Fruit fly (Drosophila melanogaster) whole organism, embryonic: ENCODE data around the gene CG12948.

Experiments used
- Atf6 ChIP-seq: fragments of 200-800 bp; sonication (Bioruptor generic); IDR thresholded peaks from 2 replicates; pipeline ENCODE4 v1.3.6; 2022; ENCODE audit warnings: missing biosample characterization, missing genetic modification characterization
- CG10366 ChIP-seq: fragments of 200-800 bp; sonication (Bioruptor generic); IDR thresholded peaks from 2 replicates; pipeline ENCODE4 v1.3.6; 2022; ENCODE audit warnings: missing biosample characterization, missing genetic modification characterization
- CG10654 ChIP-seq: fragments of 200-800 bp; sonication (Bioruptor generic); optimal IDR thresholded peaks from 2 replicates; lab custom pipeline; 2016; ENCODE audit warnings: missing biosample characterization, missing genetic modification characterization
- CG11504 ChIP-seq: fragments of 200-800 bp; sonication (Bioruptor generic); optimal IDR thresholded peaks from 3 replicates; lab custom pipeline; 2019; ENCODE audit warnings: missing biosample characterization, mild to moderate bottlenecking, missing genetic modification characterization, moderate library complexity
- CG12155 ChIP-seq: fragments of 200-800 bp; sonication (Bioruptor generic); optimal IDR thresholded peaks from 3 replicates; lab custom pipeline; 2016; ENCODE audit warnings: missing biosample characterization, missing genetic modification characterization
- CG1233 ChIP-seq: fragments of 200-800 bp; sonication (Bioruptor generic); optimal IDR thresholded peaks from 4 replicates; lab custom pipeline; 2018; ENCODE audit warnings: missing biosample characterization, mild to moderate bottlenecking, missing genetic modification characterization
- CG13775 ChIP-seq: fragments of 200-800 bp; sonication (Bioruptor generic); optimal IDR thresholded peaks from 3 replicates; lab custom pipeline; 2017; ENCODE audit warnings: missing biosample characterization, mild to moderate bottlenecking, missing genetic modification characterization
- CG13894 ChIP-seq: fragments of 200-800 bp; sonication (Bioruptor generic); optimal IDR thresholded peaks from 3 replicates; lab custom pipeline; 2018; ENCODE audit warnings: missing biosample characterization, mild to moderate bottlenecking, missing genetic modification characterization, moderate library complexity
- CG14710 ChIP-seq: fragments of 200-800 bp; sonication (Bioruptor generic); optimal IDR thresholded peaks from 3 replicates; lab custom pipeline; 2019; ENCODE audit warnings: missing biosample characterization, mild to moderate bottlenecking, missing genetic modification characterization, moderate library complexity
- CG1529 ChIP-seq: fragments of 200-800 bp; sonication (Bioruptor generic); optimal IDR thresholded peaks from 3 replicates; lab custom pipeline; 2018; ENCODE audit warnings: missing biosample characterization, missing genetic modification characterization
- CG15514 ChIP-seq: fragments of 200-800 bp; sonication (Bioruptor generic); optimal IDR thresholded peaks from 3 replicates; lab custom pipeline; 2017; ENCODE audit warnings: missing biosample characterization, missing genetic modification characterization, mild to moderate bottlenecking, moderate library complexity, missing genetic modification reagents
- CG1603 ChIP-seq: fragments of 200-800 bp; sonication (Bioruptor generic); optimal IDR thresholded peaks from 2 replicates; lab custom pipeline; 2019; ENCODE audit warnings: missing biosample characterization, mild to moderate bottlenecking, missing genetic modification characterization, moderate library complexity
- CG16863 ChIP-seq: fragments of 200-800 bp; sonication (Bioruptor generic); optimal IDR thresholded peaks from 3 replicates; lab custom pipeline; 2016; ENCODE audit warnings: missing biosample characterization, missing genetic modification characterization
- CG17568 ChIP-seq: fragments of 200-800 bp; sonication (Bioruptor generic); optimal IDR thresholded peaks from 2 replicates; lab custom pipeline; 2018; ENCODE audit warnings: missing biosample characterization, mild to moderate bottlenecking, missing genetic modification characterization, moderate library complexity
- CG17612 ChIP-seq: fragments of 200-800 bp; sonication (Bioruptor generic); IDR thresholded peaks from 2 replicates; pipeline ENCODE4 v1.3.6; 2022; ENCODE audit warnings: missing biosample characterization, missing genetic modification characterization
- CG2889 ChIP-seq: fragments of 200-800 bp; sonication (Bioruptor generic); IDR thresholded peaks from 3 replicates; pipeline ENCODE4 v1.3.6; 2022; ENCODE audit warnings: missing biosample characterization, missing genetic modification characterization
- CG3163 ChIP-seq: fragments of 200-800 bp; sonication (Bioruptor generic); optimal IDR thresholded peaks from 3 replicates; lab custom pipeline; 2016; ENCODE audit warnings: missing biosample characterization, missing genetic modification characterization
- CG43689 ChIP-seq: fragments of 200-800 bp; sonication (Bioruptor generic); IDR thresholded peaks from 2 replicates; pipeline ENCODE4 v1.3.6; 2022; ENCODE audit warnings: missing biosample characterization, missing genetic modification characterization
- CG6175 ChIP-seq: fragments of 200-800 bp; sonication (Bioruptor generic); IDR thresholded peaks from 3 replicates; pipeline ENCODE4 v1.3.6; 2022; ENCODE audit warnings: missing biosample characterization, missing genetic modification characterization
- CG8281 ChIP-seq: fragments of 200-800 bp; sonication (Bioruptor generic); optimal IDR thresholded peaks from 2 replicates; lab custom pipeline; 2018; ENCODE audit warnings: missing biosample characterization, mild to moderate bottlenecking, missing genetic modification characterization, moderate library complexity
- CG9437 ChIP-seq: fragments of 200-800 bp; sonication (Bioruptor generic); optimal IDR thresholded peaks from 2 replicates; lab custom pipeline; 2018; ENCODE audit warnings: missing biosample characterization, mild to moderate bottlenecking, missing genetic modification characterization
- CG9817 ChIP-seq: fragments of 200-800 bp; sonication (Bioruptor generic); optimal IDR thresholded peaks from 2 replicates; lab custom pipeline; 2018; ENCODE audit warnings: missing biosample characterization, mild to moderate bottlenecking, missing genetic modification characterization, moderate library complexity
- Chrac-16 ChIP-seq: fragments of 200-800 bp; sonication (Bioruptor generic); optimal IDR thresholded peaks from 3 replicates; lab custom pipeline; 2016; ENCODE audit warnings: missing biosample characterization, missing genetic modification characterization
- CrebB ChIP-seq: fragments of 200-800 bp; sonication (Bioruptor generic); optimal IDR thresholded peaks from 3 replicates; lab custom pipeline; 2018; ENCODE audit warnings: missing biosample characterization, mild to moderate bottlenecking, missing genetic modification characterization
- D ChIP-seq, 2 experiments: fragments of 200-800 bp in 1 of 2; fragments of >200 bp in 1 of 2; sonication (Bioruptor generic) in 1 of 2; optimal IDR thresholded peaks; 2 replicates in 1 of 2; 3 replicates in 1 of 2; lab custom pipeline; 2017; ENCODE audit warnings: mild to moderate bottlenecking in 1 of 2, missing biosample characterization in 1 of 2, missing genetic modification characterization in 1 of 2, missing genetic modification reagents in 1 of 2
- Hr3 ChIP-seq: fragments of 200-800 bp; sonication (Bioruptor generic); optimal IDR thresholded peaks from 3 replicates; lab custom pipeline; 2016; ENCODE audit warnings: missing biosample characterization, missing genetic modification characterization
- Opbp ChIP-seq: fragments of 200-800 bp; sonication (Bioruptor generic); IDR thresholded peaks from 3 replicates; pipeline ENCODE4 v1.3.6; 2022; ENCODE audit warnings: missing biosample characterization, missing genetic modification characterization; ENCODE audit not compliant: partially characterized antibody
- Six4 ChIP-seq: fragments of 200-800 bp; sonication (Bioruptor generic); optimal IDR thresholded peaks from 2 replicates; lab custom pipeline; 2016; ENCODE audit warnings: missing biosample characterization, missing genetic modification characterization
- Sox100B ChIP-seq: fragments of 200-800 bp; sonication (Bioruptor generic); optimal IDR thresholded peaks from 3 replicates; lab custom pipeline; 2018; ENCODE audit warnings: missing biosample characterization, mild to moderate bottlenecking, missing genetic modification characterization
- Sry-δ ChIP-seq: fragments of 200-800 bp; sonication (Bioruptor generic); optimal IDR thresholded peaks from 2 replicates; lab custom pipeline; 2016; ENCODE audit warnings: missing biosample characterization, missing genetic modification characterization
- amos ChIP-seq: fragments of 200-800 bp; sonication (Bioruptor generic); IDR thresholded peaks from 2 replicates; pipeline ENCODE4 v1.3.6; 2022; ENCODE audit warnings: missing biosample characterization, missing genetic modification characterization; ENCODE audit not compliant: partially characterized antibody
- ase ChIP-seq: fragments of 200-800 bp; sonication (Bioruptor generic); IDR thresholded peaks from 3 replicates; pipeline ENCODE4 v1.3.6; 2022; ENCODE audit warnings: missing biosample characterization, missing genetic modification characterization
- croc ChIP-seq: fragments of 200-800 bp; sonication (Bioruptor generic); conservative IDR thresholded peaks from 3 replicates; pipeline ENCODE4 v1.3.6; 2022; ENCODE audit warnings: missing biosample characterization, missing genetic modification characterization
- fd64A ChIP-seq: fragments of 200-800 bp; sonication (Bioruptor generic); optimal IDR thresholded peaks from 3 replicates; lab custom pipeline; 2018; ENCODE audit warnings: missing biosample characterization, mild to moderate bottlenecking, missing genetic modification characterization
- fru ChIP-seq: fragments of >200 bp; optimal IDR thresholded peaks from 2 replicates; lab custom pipeline; 2017
- ftz-f1 ChIP-seq: fragments of 200-800 bp; sonication (Bioruptor generic); optimal IDR thresholded peaks from 2 replicates; lab custom pipeline; 2016; ENCODE audit warnings: missing biosample characterization, missing genetic modification characterization
- gce ChIP-seq: fragments of 200-800 bp; sonication (Bioruptor generic); IDR thresholded peaks from 3 replicates; pipeline ENCODE4 v1.3.6; 2022; ENCODE audit warnings: missing biosample characterization, missing genetic modification characterization
- gcm2 ChIP-seq: fragments of 200-800 bp; sonication (Bioruptor generic); optimal IDR thresholded peaks from 2 replicates; lab custom pipeline; 2016; ENCODE audit warnings: missing biosample characterization, missing genetic modification characterization
- gfzf ChIP-seq: fragments of 200-800 bp; sonication (Bioruptor generic); optimal IDR thresholded peaks from 2 replicates; lab custom pipeline; 2016; ENCODE audit warnings: missing biosample characterization, mild to moderate bottlenecking, missing genetic modification characterization, moderate library complexity
- lmd ChIP-seq: fragments of 200-800 bp; sonication (Bioruptor generic); IDR thresholded peaks from 2 replicates; pipeline ENCODE4 v1.3.6; 2022; ENCODE audit warnings: missing biosample characterization, missing genetic modification characterization
- lola ChIP-seq, 3 experiments: fragments of >200 bp in 2 of 3; fragments of 200-800 bp in 1 of 3; sonication (Bioruptor generic) in 1 of 3; optimal IDR thresholded peaks; 2 replicates each; lab custom pipeline; 2017 to 2019; ENCODE audit warnings: missing biosample characterization in 3 of 3, missing genetic modification characterization in 3 of 3, mild to moderate bottlenecking in 1 of 3, moderate library complexity in 1 of 3
- maf-S ChIP-seq: fragments of 200-800 bp; sonication (Bioruptor generic); optimal IDR thresholded peaks from 2 replicates; lab custom pipeline; 2016; ENCODE audit warnings: missing biosample characterization, missing genetic modification characterization
- pan ChIP-seq, 4 experiments: fragments of >200 bp in 3 of 4; fragments of 200-800 bp in 1 of 4; sonication (Bioruptor generic) in 1 of 4; optimal IDR thresholded peaks in 3 of 4; IDR thresholded peaks in 1 of 4; 2 replicates each; pipeline versions ENCODE4 v1.3.6 to Lab custom; 2017 to 2022; ENCODE audit warnings: missing biosample characterization in 2 of 4, missing genetic modification characterization in 2 of 4, mixed read lengths in 1 of 4
- pb ChIP-seq: fragments of 200-800 bp; sonication (Bioruptor generic); optimal IDR thresholded peaks from 3 replicates; lab custom pipeline; 2016; ENCODE audit warnings: missing biosample characterization, missing genetic modification characterization
- peb ChIP-seq: fragments of 200-800 bp; sonication (Bioruptor generic); IDR thresholded peaks from 2 replicates; pipeline ENCODE4 v1.3.6; 2022; ENCODE audit warnings: missing biosample characterization, missing genetic modification characterization
- ranshi ChIP-seq: fragments of 200-800 bp; sonication (Bioruptor generic); IDR thresholded peaks from 2 replicates; pipeline ENCODE4 v1.3.6; 2022; ENCODE audit warnings: missing biosample characterization, missing genetic modification characterization
- row ChIP-seq: fragments of 200-800 bp; sonication (Bioruptor generic); IDR thresholded peaks from 3 replicates; pipeline ENCODE4 v1.3.6; 2022; ENCODE audit warnings: missing biosample characterization, missing genetic modification characterization
- stc ChIP-seq: fragments of 200-800 bp; sonication (Bioruptor generic); IDR thresholded peaks from 2 replicates; pipeline ENCODE4 v1.3.6; 2022; ENCODE audit warnings: missing biosample characterization, missing genetic modification characterization
- twi ChIP-seq: fragments of 200-800 bp; optimal IDR thresholded peaks from 2 replicates; lab custom pipeline; 2019; ENCODE audit warnings: missing biosample characterization, mild to moderate bottlenecking, missing genetic modification characterization, moderate library complexity

Gene CG12948

dm6 chr3R:9784341-9785062 is 37.0 kb upstream of the CG12948 start, which contains the start of the genes MtnA and CG8500 (continued):
- TF ChIP-seq CrebB (tag; lab: Kevin White, UChicago) (no peak), CG10654 (GFP tag; lab: Kevin White, UChicago) (no peak), Sox100B (no peak), CG14710 (no peak), amos (peak; percentile 44; the same call in 1 of the 2 replicates), twi (tag; lab: Kevin White, UChicago) (no peak), croc (no peak), Chrac-16 (no peak), CG2889 (no peak), CG10366 (GFP tag; lab: Robert Waterston, UW) (no peak), CG1603 (no peak), Six4 (no peak), peb (GFP tag; lab: Robert Waterston, UW) (no peak), Sry-δ (GFP tag; lab: Kevin White, UChicago) (no peak), maf-S (no peak), CG1529 (GFP tag; lab: Kevin White, UChicago) (no peak), CG3163 (GFP tag; lab: Kevin White, UChicago) (no peak), ranshi (no peak), CG8281 (tag; lab: Kevin White, UChicago) (no peak), CG15514 (GFP tag; lab: Kevin White, UChicago) (peak; percentile 96), CG17568 (GFP tag; lab: Kevin White, UChicago) (no peak), CG12155 (GFP tag; lab: Kevin White, UChicago) (peak; percentile 20), CG9817 (no peak), stc (GFP tag; lab: Robert Waterston, UW) (0 out of 2 replicates have a peak, but pooled peaks have one; percentile 16), CG13775 (GFP tag; lab: Kevin White, UChicago) (no peak), CG43689 (GFP tag; lab: Robert Waterston, UW) (no peak), CG6175 (GFP tag; lab: Robert Waterston, UW) (peak; percentile 78; the same call in 2 of the 3 replicates), lola (GFP tag; optimal IDR thresholded peaks at IDR 0.05; lab: Kevin White, UChicago) (no peak), row (GFP tag; lab: Robert Waterston, UW) (no peak), CG1233 (GFP tag; lab: Kevin White, UChicago) (no peak), ase (GFP tag; lab: Robert Waterston, UW) (no peak), CG9437 (GFP tag; lab: Kevin White, UChicago) (no peak), CG16863 (GFP tag; lab: Kevin White, UChicago) (no peak), gfzf (GFP tag; lab: Kevin White, UChicago) (no peak), CG13894 (peak; percentile 26), Atf6 (no peak), Hr3 (GFP tag; lab: Kevin White, UChicago) (no peak), CG11504 (tag; lab: Kevin White, UChicago) (no peak), CG17612 (GFP tag; lab: Robert Waterston, UW) (no peak), D (optimal IDR thresholded peaks at IDR 0.05; lab: Kevin White, UChicago) (no peak), D (GFP tag; optimal IDR thresholded peaks at IDR 0.05; lab: Kevin White, UChicago) (no peak), lmd (GFP tag; lab: Robert Waterston, UW) (no peak), gcm2 (GFP tag; lab: Kevin White, UChicago) (no peak), fd64A (GFP tag; lab: Kevin White, UChicago) (no peak), fru (lab: Kevin White, UChicago) (no peak), pb (no peak), ftz-f1 (GFP tag; lab: Kevin White, UChicago) (no peak), gce (GFP tag; lab: Robert Waterston, UW) (no peak), Opbp (GFP tag; lab: Robert Waterston, UW) (0 out of 3 replicates have a peak, but pooled peaks have one; percentile 24), pan (optimal IDR thresholded peaks at IDR 0.05; lab: Kevin White, UChicago) (no peak), pan (GFP tag; optimal IDR thresholded peaks at IDR 0.05 in 1 of 2, IDR thresholded peaks at IDR 0.05 in 1 of 2) (no peak)
